Worm (Caenorhabditis elegans) whole organism, L1 larva: Measurements from ENCODE around the gene amx-1.

ENCODE experiments used
- C04F5.9 ChIP-seq: sonication (generic microtip); optimal IDR thresholded peaks from 2 replicates; lab custom pipeline; 2016; ENCODE audit warnings: missing genetic modification characterization, missing compliant biosample characterization
- C16A3.4 ChIP-seq: fragments of 150-350 bp; optimal IDR thresholded peaks from 2 replicates; lab custom pipeline; 2014; ENCODE audit warnings: missing biosample characterization, missing genetic modification characterization
- aha-1 ChIP-seq: fragments of 150-350 bp; optimal IDR thresholded peaks from 2 replicates; lab custom pipeline; 2014; ENCODE audit warnings: missing biosample characterization, missing genetic modification characterization
- alr-1 ChIP-seq: fragments of 200-800 bp; sonication (Bioruptor generic); optimal IDR thresholded peaks from 2 replicates; lab custom pipeline; 2018; ENCODE audit warnings: borderline replicate concordance, mild to moderate bottlenecking, missing genetic modification characterization, missing compliant biosample characterization
- ama-1 ChIP-seq: fragments of 150-350 bp; optimal IDR thresholded peaks from 2 replicates; lab custom pipeline; 2014
- ceh-8 ChIP-seq: fragments of 200-800 bp; sonication (Bioruptor generic); optimal IDR thresholded peaks from 2 replicates; lab custom pipeline; 2018; ENCODE audit warnings: mild to moderate bottlenecking, missing genetic modification characterization, moderate library complexity, missing compliant biosample characterization
- ceh-82 ChIP-seq, 3 experiments: fragments of 150-350 bp in 1 of 3; sonication (generic microtip) in 2 of 3; optimal IDR thresholded peaks; 2 replicates each; lab custom pipeline; 2014 to 2017; ENCODE audit warnings: missing biosample characterization in 3 of 3, missing genetic modification characterization in 3 of 3
- ces-1 ChIP-seq: fragments of 150-350 bp; optimal IDR thresholded peaks from 2 replicates; lab custom pipeline; 2014; ENCODE audit warnings: missing biosample characterization, missing genetic modification reagents, missing genetic modification characterization
- dpl-1 ChIP-seq, 3 experiments: fragments of 150-350 bp in 2 of 3; sonication (generic microtip) in 1 of 3; optimal IDR thresholded peaks; 2 replicates each; lab custom pipeline; 2014 to 2017; ENCODE audit warnings: missing biosample characterization in 3 of 3, missing genetic modification characterization in 3 of 3, missing genetic modification reagents in 3 of 3
- efl-1 ChIP-seq, 4 experiments: fragments of 150-350 bp; optimal IDR thresholded peaks in 3 of 4; peaks in 1 of 4; 1 replicate in 1 of 4; 2 replicates in 3 of 4; lab custom pipeline; 2014; ENCODE audit warnings: missing biosample characterization in 2 of 4, missing genetic modification characterization in 2 of 4, missing genetic modification reagents in 2 of 4
- egl-13 ChIP-seq: sonication (generic microtip); optimal IDR thresholded peaks from 2 replicates; lab custom pipeline; 2016; ENCODE audit warnings: missing genotype, missing genetic modification reagents, missing genetic modification characterization, missing compliant biosample characterization
- elt-3 ChIP-seq, 6 experiments: fragments of 150-350 bp in 1 of 6; sonication (generic microtip); optimal IDR thresholded peaks; 2 replicates each; lab custom pipeline; 2017 to 2018; ENCODE audit warnings: missing biosample characterization in 6 of 6, missing genetic modification characterization in 6 of 6, inconsistent platforms in 1 of 6
- ets-5 ChIP-seq: fragments of 200-800 bp; sonication (Bioruptor generic); IDR thresholded peaks from 2 replicates; pipeline ENCODE4 v1.3.6; 2022; ENCODE audit warnings: missing genetic modification characterization, missing compliant biosample characterization
- fkh-10 ChIP-seq: sonication (generic microtip); optimal IDR thresholded peaks from 2 replicates; lab custom pipeline; 2017; ENCODE audit warnings: missing biosample characterization, missing genetic modification reagents, missing genetic modification characterization
- fkh-4 ChIP-seq: sonication (generic microtip); optimal IDR thresholded peaks from 2 replicates; lab custom pipeline; 2016; ENCODE audit warnings: missing compliant biosample characterization, missing genetic modification characterization, borderline replicate concordance
- fos-1 ChIP-seq: fragments of 150-350 bp; optimal IDR thresholded peaks from 2 replicates; lab custom pipeline; 2014; ENCODE audit warnings: missing biosample characterization, missing genetic modification characterization
- grh-1 ChIP-seq: fragments of 200-800 bp; sonication (Bioruptor generic); IDR thresholded peaks from 2 replicates; pipeline ENCODE4 v1.3.6; 2022; ENCODE audit warnings: missing genetic modification reagents, missing genetic modification characterization, missing compliant biosample characterization
- hlh-4 ChIP-seq: sonication (generic microtip); optimal IDR thresholded peaks from 2 replicates; lab custom pipeline; 2016; ENCODE audit warnings: mild to moderate bottlenecking, missing genetic modification characterization, missing compliant biosample characterization
- hpl-2 ChIP-seq: fragments of 150-350 bp; optimal IDR thresholded peaks from 2 replicates; lab custom pipeline; 2014; ENCODE audit warnings: missing biosample characterization, missing genetic modification reagents, missing genetic modification characterization
- isw-1 ChIP-seq: fragments of 200-800 bp; sonication (Bioruptor generic); IDR thresholded peaks from 2 replicates; pipeline ENCODE4 v1.3.6; 2022; ENCODE audit warnings: missing genetic modification characterization, missing compliant biosample characterization
- lin-13 ChIP-seq: fragments of 150-350 bp; optimal IDR thresholded peaks from 2 replicates; lab custom pipeline; 2014; ENCODE audit warnings: missing biosample characterization, missing genetic modification reagents, missing genetic modification characterization
- lin-15B ChIP-seq: fragments of 150-350 bp; sonication (generic microtip); optimal IDR thresholded peaks from 3 replicates; lab custom pipeline; 2014; ENCODE audit warnings: missing biosample characterization, missing genetic modification characterization
- lin-35 ChIP-seq, 2 experiments: fragments of 150-350 bp; optimal IDR thresholded peaks; 2 replicates each; lab custom pipeline; 2014; ENCODE audit warnings: missing biosample characterization in 2 of 2, missing genetic modification characterization in 2 of 2, missing genetic modification reagents in 2 of 2
- lin-39 ChIP-seq: fragments of 150-350 bp; optimal IDR thresholded peaks from 2 replicates; lab custom pipeline; 2014; ENCODE audit warnings: missing biosample characterization, missing genetic modification reagents, missing genetic modification characterization
- mdl-1 ChIP-seq, 2 experiments: fragments of 150-350 bp; optimal IDR thresholded peaks; 2 replicates each; lab custom pipeline; 2014 to 2017; ENCODE audit warnings: missing biosample characterization in 2 of 2, missing genetic modification characterization in 2 of 2, inconsistent platforms in 1 of 2
- mep-1 ChIP-seq: fragments of 150-350 bp; optimal IDR thresholded peaks from 2 replicates; lab custom pipeline; 2014; ENCODE audit warnings: missing biosample characterization, missing genetic modification characterization
- nhr-11 ChIP-seq: fragments of 150-350 bp; optimal IDR thresholded peaks from 2 replicates; lab custom pipeline; 2014; ENCODE audit warnings: missing biosample characterization, missing genetic modification characterization
- nhr-12 ChIP-seq: sonication (generic microtip); optimal IDR thresholded peaks from 2 replicates; lab custom pipeline; 2017; ENCODE audit warnings: missing biosample characterization, missing genetic modification characterization
- nhr-19 ChIP-seq: fragments of 200-800 bp; sonication (Bioruptor generic); conservative IDR thresholded peaks from 2 replicates; pipeline ENCODE4 v1.3.6; 2022; ENCODE audit warnings: missing genetic modification characterization, missing compliant biosample characterization
- nhr-20 ChIP-seq: sonication (generic microtip); optimal IDR thresholded peaks from 2 replicates; lab custom pipeline; 2016; ENCODE audit warnings: mild to moderate bottlenecking, missing genetic modification characterization, missing compliant biosample characterization
- nhr-28 ChIP-seq: fragments of 150-350 bp; optimal IDR thresholded peaks from 2 replicates; lab custom pipeline; 2014; ENCODE audit warnings: missing biosample characterization, missing genetic modification characterization
- nhr-47 ChIP-seq: sonication (generic microtip); optimal IDR thresholded peaks from 2 replicates; lab custom pipeline; 2016; ENCODE audit warnings: mild to moderate bottlenecking, missing genetic modification characterization, moderate library complexity, missing compliant biosample characterization
- nhr-76 ChIP-seq: sonication (generic microtip); optimal IDR thresholded peaks from 2 replicates; lab custom pipeline; 2017; ENCODE audit warnings: missing biosample characterization, missing genetic modification characterization
- nhr-77 ChIP-seq: fragments of 150-350 bp; optimal IDR thresholded peaks from 2 replicates; lab custom pipeline; 2014; ENCODE audit warnings: missing biosample characterization, missing genetic modification characterization
- nhr-84 ChIP-seq: sonication (generic microtip); optimal IDR thresholded peaks from 2 replicates; lab custom pipeline; 2017; ENCODE audit warnings: missing biosample characterization, missing genetic modification characterization
- nhr-85 ChIP-seq: sonication (generic microtip); peaks from one replicate; lab custom pipeline; 2016; ENCODE audit warnings: missing genetic modification characterization, inconsistent platforms, missing compliant biosample characterization
- pqm-1 ChIP-seq: sonication (generic microtip); optimal IDR thresholded peaks from 3 replicates; lab custom pipeline; 2017; ENCODE audit warnings: missing biosample characterization, missing genetic modification characterization
- skn-1 ChIP-seq: fragments of 150-350 bp; optimal IDR thresholded peaks from 2 replicates; lab custom pipeline; 2014; ENCODE audit warnings: missing biosample characterization, missing genetic modification characterization
- snpc-4 ChIP-seq: fragments of 150-350 bp; optimal IDR thresholded peaks from 2 replicates; lab custom pipeline; 2014; ENCODE audit warnings: missing biosample characterization, missing genetic modification characterization
- snu-23 ChIP-seq: sonication (generic microtip); optimal IDR thresholded peaks from 2 replicates; lab custom pipeline; 2016; ENCODE audit warnings: missing genetic modification characterization, missing compliant biosample characterization
- sptf-1 ChIP-seq: fragments of 150-350 bp; optimal IDR thresholded peaks from 2 replicates; lab custom pipeline; 2014; ENCODE audit warnings: missing biosample characterization, missing genetic modification characterization
- sup-37 ChIP-seq: fragments of 200-800 bp; sonication (Bioruptor generic); optimal IDR thresholded peaks from 2 replicates; lab custom pipeline; 2018; ENCODE audit warnings: mild to moderate bottlenecking, missing genetic modification characterization, missing compliant biosample characterization
- tbx-2 ChIP-seq: sonication (generic microtip); optimal IDR thresholded peaks from 2 replicates; lab custom pipeline; 2016; ENCODE audit warnings: missing genetic modification characterization, missing compliant biosample characterization
- tlp-1 ChIP-seq: fragments of 150-350 bp; optimal IDR thresholded peaks from 2 replicates; lab custom pipeline; 2014; ENCODE audit warnings: missing biosample characterization, missing genetic modification characterization
- unc-30 ChIP-seq: sonication (generic microtip); optimal IDR thresholded peaks from 2 replicates; lab custom pipeline; 2017; ENCODE audit warnings: missing biosample characterization, missing genetic modification characterization
- unc-62 ChIP-seq: fragments of 150-350 bp; optimal IDR thresholded peaks from 2 replicates; lab custom pipeline; 2014; ENCODE audit warnings: missing biosample characterization, missing genetic modification reagents, missing genetic modification characterization
- unc-86 ChIP-seq: sonication (generic microtip); optimal IDR thresholded peaks from 2 replicates; lab custom pipeline; 2016; ENCODE audit warnings: missing genetic modification characterization, missing compliant biosample characterization
- vab-15 ChIP-seq: sonication (generic microtip); optimal IDR thresholded peaks from 2 replicates; lab custom pipeline; 2017; ENCODE audit warnings: missing genotype, mild to moderate bottlenecking, missing genetic modification characterization, missing compliant biosample characterization
- xbp-1 ChIP-seq: sonication (generic microtip); optimal IDR thresholded peaks from 2 replicates; lab custom pipeline; 2016; ENCODE audit warnings: missing genetic modification characterization, missing compliant biosample characterization
- zag-1 ChIP-seq: fragments of 150-350 bp; optimal IDR thresholded peaks from 2 replicates; lab custom pipeline; 2014; ENCODE audit warnings: missing biosample characterization, missing genetic modification characterization
- zip-4 ChIP-seq: fragments of 200-800 bp; sonication (Bioruptor generic); optimal IDR thresholded peaks from 2 replicates; lab custom pipeline; 2018; ENCODE audit warnings: mild to moderate bottlenecking, missing genetic modification characterization, moderate library complexity, missing compliant biosample characterization
- ztf-11 ChIP-seq, 2 experiments: sonication (generic microtip); optimal IDR thresholded peaks; 2 replicates each; lab custom pipeline; 2016 to 2017; ENCODE audit warnings: missing genetic modification characterization in 2 of 2, missing biosample characterization in 1 of 2, missing compliant biosample characterization in 1 of 2

The amx-1 gene

ce11 chrIII:3797180-3798026 lies 24.8 kb upstream of the amx-1 start (continued):
- TF ChIP-seq tbx-2, result no peak
- peak in 1 of 2 experiments; percentile 38 for TF ChIP-seq lin-35 (GFP tag; optimal IDR thresholded peaks at IDR 0.05; lab: Kevin White, UChicago)
- TF ChIP-seq pqm-1 (tag; lab: Kevin White, UChicago), result no peak
- no peak for TF ChIP-seq nhr-12 (tag; lab: Kevin White, UChicago)
- TF ChIP-seq skn-1 (tag; lab: Kevin White, UChicago), result no peak
- TF ChIP-seq nhr-76 (tag; lab: Kevin White, UChicago), result no peak
- TF ChIP-seq egl-13, result no peak
- no peak for TF ChIP-seq sptf-1
- TF ChIP-seq lin-39 (tag; lab: Kevin White, UChicago), result no peak
- TF ChIP-seq lin-13 (GFP tag; lab: Kevin White, UChicago), result no peak
- no peak for TF ChIP-seq ztf-11 (tag; optimal IDR thresholded peaks at IDR 0.05; lab: Kevin White, UChicago)
- no peak for TF ChIP-seq hpl-2 (GFP tag; lab: Kevin White, UChicago)
- TF ChIP-seq sup-37 (GFP tag; lab: Kevin White, UChicago), result no peak
- peak; percentile 9 for TF ChIP-seq nhr-47 (tag; lab: Kevin White, UChicago)
- no peak for TF ChIP-seq isw-1 (GFP tag; lab: Robert Waterston, UW)
- TF ChIP-seq efl-1 (optimal IDR thresholded peaks at IDR 0.05; lab: Kevin White, UChicago), result peak in 1 of 2 experiments; percentile 11
- TF ChIP-seq efl-1 (GFP tag; optimal IDR thresholded peaks at IDR 0.05 in 1 of 2; lab: Kevin White, UChicago), result peak in 1 of 2 experiments; percentile 80
- TF ChIP-seq mep-1 (tag; lab: Kevin White, UChicago), result peak; percentile 48
- no peak for TF ChIP-seq lin-15B (tag; lab: Kevin White, UChicago)
- TF ChIP-seq ama-1 (lab: Kevin White, UChicago), result no peak
- TF ChIP-seq grh-1, result peak; percentile 24; the same call in 1 of the 2 replicates
- no peak for TF ChIP-seq ceh-8 (GFP tag; lab: Kevin White, UChicago)
- peak; percentile 94 for TF ChIP-seq nhr-85 (tag; lab: Kevin White, UChicago)
- TF ChIP-seq elt-3 (tag; optimal IDR thresholded peaks at IDR 0.05; lab: Kevin White, UChicago), result peak in 2 of 6 experiments; percentile 1 to 20
- TF ChIP-seq zip-4 (GFP tag; lab: Kevin White, UChicago), result no peak
- no peak for TF ChIP-seq alr-1 (tag; lab: Kevin White, UChicago)
- TF ChIP-seq tlp-1 (tag; lab: Kevin White, UChicago), result no peak
- TF ChIP-seq unc-30, result no peak
- no peak for TF ChIP-seq unc-62 (GFP tag; lab: Kevin White, UChicago)
- no peak for TF ChIP-seq snpc-4
- no peak for TF ChIP-seq C04F5.9
- peak; percentile 21 for TF ChIP-seq C16A3.4
- TF ChIP-seq nhr-20, result peak; percentile 53
- no peak for TF ChIP-seq fkh-10 (GFP tag; lab: Kevin White, UChicago)
- TF ChIP-seq nhr-77 (tag; lab: Kevin White, UChicago), result no peak
- TF ChIP-seq unc-86, result no peak
- peak in 1 of 2 experiments; percentile 74 for TF ChIP-seq mdl-1 (tag; optimal IDR thresholded peaks at IDR 0.05; lab: Kevin White, UChicago)
- no peak for TF ChIP-seq fos-1
- no peak for TF ChIP-seq hlh-4 (tag; lab: Kevin White, UChicago)
- TF ChIP-seq snu-23 (GFP tag; lab: Kevin White, UChicago), result peak; percentile 49
- TF ChIP-seq ets-5, result no peak
- TF ChIP-seq xbp-1 (tag; lab: Kevin White, UChicago), result peak; percentile 12
- no peak for TF ChIP-seq vab-15 (tag; lab: Kevin White, UChicago)
- TF ChIP-seq nhr-11 (tag; lab: Kevin White, UChicago), result no peak
- no peak for TF ChIP-seq aha-1 (tag; lab: Kevin White, UChicago)
- TF ChIP-seq dpl-1 (GFP tag; optimal IDR thresholded peaks at IDR 0.05; lab: Kevin White, UChicago), result peak in 1 of 3 experiments; percentile 30
- TF ChIP-seq nhr-84 (tag; lab: Kevin White, UChicago), result no peak
- TF ChIP-seq ceh-82 (tag; optimal IDR thresholded peaks at IDR 0.05; lab: Kevin White, UChicago), result no peak
- no peak for TF ChIP-seq zag-1 (tag; lab: Kevin White, UChicago)
- TF ChIP-seq fkh-4 (tag; lab: Kevin White, UChicago), result no peak
- TF ChIP-seq nhr-19 (GFP tag; lab: Robert Waterston, UW), result peak; percentile 22; the same call in 1 of the 2 replicates
- no peak for TF ChIP-seq nhr-28 (tag; lab: Kevin White, UChicago)
- TF ChIP-seq ces-1 (GFP tag; lab: Kevin White, UChicago), result no peak
